Fruit fly (Drosophila melanogaster) whole organism, embryonic: Measurements from ENCODE around the gene CG17601.

Experiments
- Bdp1 ChIP-seq: fragments of 200-800 bp; sonication (Bioruptor generic); optimal IDR thresholded peaks from 3 replicates; lab custom pipeline; 2016; ENCODE audit warnings: missing biosample characterization, missing genetic modification characterization
- CG11085 ChIP-seq: fragments of 200-800 bp; sonication (Bioruptor generic); IDR thresholded peaks from 2 replicates; pipeline ENCODE4 v1.3.6; 2022; ENCODE audit warnings: missing biosample characterization, missing genetic modification characterization
- CG13624 ChIP-seq: fragments of 200-800 bp; sonication (Bioruptor generic); optimal IDR thresholded peaks from 2 replicates; lab custom pipeline; 2016; ENCODE audit warnings: missing biosample characterization, missing genetic modification characterization
- CG14014 ChIP-seq: fragments of 200-800 bp; sonication (Bioruptor generic); IDR thresholded peaks from 2 replicates; pipeline ENCODE4 v1.3.6; 2022; ENCODE audit warnings: missing biosample characterization, missing genetic modification characterization
- CG14441 ChIP-seq: fragments of 200-800 bp; sonication (Bioruptor generic); IDR thresholded peaks from 2 replicates; pipeline ENCODE4 v1.3.6; 2022; ENCODE audit warnings: missing biosample characterization, missing genetic modification characterization
- CG14860 ChIP-seq: fragments of 200-800 bp; sonication (Bioruptor generic); IDR thresholded peaks from 3 replicates; pipeline ENCODE4 v1.3.6; 2022; ENCODE audit warnings: missing biosample characterization, missing genetic modification characterization; ENCODE audit not compliant: partially characterized antibody
- CG15601 ChIP-seq: fragments of 200-800 bp; sonication (Bioruptor generic); optimal IDR thresholded peaks from 3 replicates; lab custom pipeline; 2019; ENCODE audit warnings: missing biosample characterization, mild to moderate bottlenecking, missing genetic modification characterization, moderate library complexity
- CG1647 ChIP-seq: fragments of 200-800 bp; sonication (Bioruptor generic); optimal IDR thresholded peaks from 3 replicates; lab custom pipeline; 2016; ENCODE audit warnings: missing biosample characterization, missing genetic modification characterization
- CG16863 ChIP-seq: fragments of 200-800 bp; sonication (Bioruptor generic); optimal IDR thresholded peaks from 3 replicates; lab custom pipeline; 2016; ENCODE audit warnings: missing biosample characterization, missing genetic modification characterization
- CG17361 ChIP-seq: fragments of 200-800 bp; sonication (Bioruptor generic); IDR thresholded peaks from 3 replicates; pipeline ENCODE4 v1.3.6; 2022; ENCODE audit warnings: missing biosample characterization, missing genetic modification characterization
- CG17612 ChIP-seq: fragments of 200-800 bp; sonication (Bioruptor generic); IDR thresholded peaks from 2 replicates; pipeline ENCODE4 v1.3.6; 2022; ENCODE audit warnings: missing biosample characterization, missing genetic modification characterization
- CG17802 ChIP-seq: fragments of 200-800 bp; sonication (Bioruptor generic); optimal IDR thresholded peaks from 2 replicates; lab custom pipeline; 2018; ENCODE audit warnings: missing biosample characterization, mild to moderate bottlenecking, missing genetic modification characterization, moderate library complexity
- CG18476 ChIP-seq: fragments of 200-800 bp; sonication (Bioruptor generic); optimal IDR thresholded peaks from 2 replicates; lab custom pipeline; 2016; ENCODE audit warnings: missing biosample characterization, mild to moderate bottlenecking, missing genetic modification characterization
- CG30431 ChIP-seq: fragments of 200-800 bp; sonication (Bioruptor generic); optimal IDR thresholded peaks from 2 replicates; lab custom pipeline; 2017; ENCODE audit warnings: missing biosample characterization, missing genetic modification characterization
- CG4360 ChIP-seq: fragments of 200-800 bp; sonication (Bioruptor generic); IDR thresholded peaks from 2 replicates; pipeline ENCODE4 v1.3.6; 2022; ENCODE audit warnings: missing biosample characterization, missing genetic modification characterization
- CG4424 ChIP-seq: fragments of 200-800 bp; sonication (Bioruptor generic); optimal IDR thresholded peaks from 3 replicates; lab custom pipeline; 2016; ENCODE audit warnings: missing biosample characterization, missing genetic modification characterization
- CG6654 ChIP-seq: fragments of 200-800 bp; sonication (Bioruptor generic); optimal IDR thresholded peaks from 2 replicates; lab custom pipeline; 2017; ENCODE audit warnings: missing biosample characterization, mild to moderate bottlenecking, missing genetic modification characterization
- CG8281 ChIP-seq: fragments of 200-800 bp; sonication (Bioruptor generic); optimal IDR thresholded peaks from 2 replicates; lab custom pipeline; 2018; ENCODE audit warnings: missing biosample characterization, mild to moderate bottlenecking, missing genetic modification characterization, moderate library complexity
- CG9215 ChIP-seq: fragments of 200-800 bp; sonication (Bioruptor generic); IDR thresholded peaks from 2 replicates; pipeline ENCODE4 v1.3.6; 2022; ENCODE audit warnings: missing biosample characterization, missing genetic modification characterization
- CoRest ChIP-seq: fragments of 200-800 bp; sonication (Bioruptor generic); optimal IDR thresholded peaks from 3 replicates; lab custom pipeline; 2018; ENCODE audit warnings: missing biosample characterization, mild to moderate bottlenecking, missing genetic modification characterization, moderate library complexity
- D ChIP-seq, 2 experiments: fragments of 200-800 bp in 1 of 2; fragments of >200 bp in 1 of 2; sonication (Bioruptor generic) in 1 of 2; optimal IDR thresholded peaks; 2 replicates in 1 of 2; 3 replicates in 1 of 2; lab custom pipeline; 2017; ENCODE audit warnings: mild to moderate bottlenecking in 1 of 2, missing biosample characterization in 1 of 2, missing genetic modification characterization in 1 of 2, missing genetic modification reagents in 1 of 2
- Eip74EF ChIP-seq, 2 experiments: fragments of 200-800 bp in 1 of 2; fragments of >200 bp in 1 of 2; sonication (Bioruptor generic) in 1 of 2; optimal IDR thresholded peaks; 2 replicates each; lab custom pipeline; 2017 to 2019; ENCODE audit warnings: missing biosample characterization in 2 of 2, missing genetic modification characterization in 2 of 2, mild to moderate bottlenecking in 1 of 2, moderate library complexity in 1 of 2
- HHEX ChIP-seq: fragments of 200-800 bp; sonication (Bioruptor generic); optimal IDR thresholded peaks from 3 replicates; lab custom pipeline; 2017; ENCODE audit warnings: missing biosample characterization, mild to moderate bottlenecking, missing genetic modification characterization, missing genetic modification reagents
- HLH54F ChIP-seq: fragments of 200-800 bp; sonication (Bioruptor generic); optimal IDR thresholded peaks from 3 replicates; lab custom pipeline; 2016; ENCODE audit warnings: missing biosample characterization, missing genetic modification characterization
- Hsf ChIP-seq: fragments of 200-800 bp; sonication (Bioruptor generic); optimal IDR thresholded peaks from 3 replicates; lab custom pipeline; 2016; ENCODE audit warnings: missing biosample characterization, missing genetic modification characterization
- Kr ChIP-seq: fragments of 200-800 bp; sonication (Bioruptor generic); optimal IDR thresholded peaks from 2 replicates; lab custom pipeline; 2017; ENCODE audit warnings: missing biosample characterization, mild to moderate bottlenecking, missing genetic modification characterization
- MBD-R2 ChIP-seq: fragments of 200-800 bp; sonication (Bioruptor generic); IDR thresholded peaks from 2 replicates; pipeline ENCODE4 v1.3.6; 2022; ENCODE audit warnings: missing biosample characterization, missing genetic modification characterization
- Mrtf ChIP-seq: fragments of 200-800 bp; sonication (Bioruptor generic); IDR thresholded peaks from 3 replicates; pipeline ENCODE4 v1.3.6; 2022; ENCODE audit warnings: missing biosample characterization, missing genetic modification characterization
- Nf-YC ChIP-seq: fragments of 200-800 bp; optimal IDR thresholded peaks from 3 replicates; lab custom pipeline; 2019; ENCODE audit warnings: missing biosample characterization, mild to moderate bottlenecking, missing genetic modification characterization, moderate library complexity
- Oli ChIP-seq: fragments of 200-800 bp; sonication (Bioruptor generic); optimal IDR thresholded peaks from 2 replicates; lab custom pipeline; 2018; ENCODE audit warnings: missing biosample characterization, mild to moderate bottlenecking, missing genetic modification characterization, moderate library complexity
- Sox100B ChIP-seq: fragments of 200-800 bp; sonication (Bioruptor generic); optimal IDR thresholded peaks from 3 replicates; lab custom pipeline; 2018; ENCODE audit warnings: missing biosample characterization, mild to moderate bottlenecking, missing genetic modification characterization
- Xbp1 ChIP-seq: fragments of 200-800 bp; sonication (Bioruptor generic); optimal IDR thresholded peaks from 3 replicates; lab custom pipeline; 2016; ENCODE audit warnings: missing biosample characterization, mild to moderate bottlenecking, missing genetic modification characterization
- Xrp1 ChIP-seq: fragments of 200-800 bp; sonication (Bioruptor generic); IDR thresholded peaks from 2 replicates; pipeline ENCODE4 v1.3.6; 2022; ENCODE audit warnings: missing biosample characterization, missing genetic modification characterization
- ato ChIP-seq: fragments of 200-800 bp; sonication (Bioruptor generic); IDR thresholded peaks from 2 replicates; pipeline ENCODE4 v1.3.6; 2022; ENCODE audit warnings: missing biosample characterization, missing genetic modification characterization; ENCODE audit not compliant: partially characterized antibody
- chif ChIP-seq, 2 experiments: fragments of 200-800 bp; sonication (Bioruptor generic); optimal IDR thresholded peaks; 3 replicates each; lab custom pipeline; 2016; ENCODE audit warnings: missing biosample characterization in 2 of 2, missing genetic modification characterization in 2 of 2
- danr ChIP-seq: fragments of 200-800 bp; sonication (Bioruptor generic); IDR thresholded peaks from 2 replicates; pipeline ENCODE4 v1.3.6; 2022; ENCODE audit warnings: missing biosample characterization, missing genetic modification characterization
- dmrt99B ChIP-seq: fragments of 200-800 bp; sonication (Bioruptor generic); optimal IDR thresholded peaks from 2 replicates; lab custom pipeline; 2018; ENCODE audit warnings: missing biosample characterization, mild to moderate bottlenecking, missing genetic modification characterization, moderate library complexity
- dysf ChIP-seq: fragments of 200-800 bp; sonication (Bioruptor generic); IDR thresholded peaks from 3 replicates; pipeline ENCODE4 v1.3.6; 2022; ENCODE audit warnings: missing biosample characterization, missing genetic modification characterization
- eyg ChIP-seq: fragments of 200-800 bp; sonication (Bioruptor generic); optimal IDR thresholded peaks from 3 replicates; lab custom pipeline; 2016; ENCODE audit warnings: missing biosample characterization, missing genetic modification characterization
- fd96Cb ChIP-seq: fragments of 200-800 bp; sonication (Bioruptor generic); optimal IDR thresholded peaks from 2 replicates; lab custom pipeline; 2018; ENCODE audit warnings: missing biosample characterization, mild to moderate bottlenecking, missing genetic modification characterization, moderate library complexity
- gem ChIP-seq: fragments of 200-800 bp; sonication (Bioruptor generic); optimal IDR thresholded peaks from 2 replicates; lab custom pipeline; 2019; ENCODE audit warnings: missing biosample characterization, mild to moderate bottlenecking, missing genetic modification characterization, moderate library complexity
- ind ChIP-seq: fragments of 200-800 bp; sonication (Bioruptor generic); optimal IDR thresholded peaks from 3 replicates; lab custom pipeline; 2016; ENCODE audit warnings: missing biosample characterization, missing genetic modification characterization
- nerfin-2 ChIP-seq: fragments of 200-800 bp; sonication (Bioruptor generic); IDR thresholded peaks from 2 replicates; pipeline ENCODE4 v1.3.6; 2022; ENCODE audit warnings: missing biosample characterization, missing genetic modification characterization; ENCODE audit not compliant: partially characterized antibody
- org-1 ChIP-seq: fragments of 200-800 bp; sonication (Bioruptor generic); optimal IDR thresholded peaks from 2 replicates; lab custom pipeline; 2017; ENCODE audit warnings: missing biosample characterization, missing genetic modification characterization
- ro ChIP-seq: fragments of 200-800 bp; sonication (Bioruptor generic); IDR thresholded peaks from 2 replicates; pipeline ENCODE4 v1.3.6; 2022; ENCODE audit warnings: missing biosample characterization, missing genetic modification characterization
- sens ChIP-seq: fragments of 200-800 bp; sonication (Bioruptor generic); peaks from one replicate; lab custom pipeline; 2016; ENCODE audit warnings: missing biosample characterization, missing genetic modification characterization
- sens-2 ChIP-seq: fragments of 200-800 bp; sonication (Bioruptor generic); IDR thresholded peaks from 2 replicates; pipeline ENCODE4 v1.3.6; 2022; ENCODE audit warnings: missing biosample characterization, missing genetic modification characterization
- slp2 ChIP-seq: fragments of 200-800 bp; sonication (Bioruptor generic); optimal IDR thresholded peaks from 2 replicates; lab custom pipeline; 2016; ENCODE audit warnings: missing biosample characterization, missing genetic modification characterization
- tna ChIP-seq: fragments of 200-800 bp; sonication (Bioruptor generic); IDR thresholded peaks from 2 replicates; pipeline ENCODE4 v1.3.6; 2022; ENCODE audit warnings: missing biosample characterization, missing genetic modification characterization; ENCODE audit not compliant: partially characterized antibody
- ttk ChIP-seq: fragments of 200-800 bp; sonication (Bioruptor generic); IDR thresholded peaks from 2 replicates; pipeline ENCODE4 v2.1.2; 2022; ENCODE audit warnings: missing biosample characterization, missing genetic modification characterization
- z ChIP-seq: fragments of 200-800 bp; sonication (Bioruptor generic); IDR thresholded peaks from 3 replicates; pipeline ENCODE4 v1.3.6; 2022; ENCODE audit warnings: missing biosample characterization, missing genetic modification characterization

CG17601 gene

DNA sequence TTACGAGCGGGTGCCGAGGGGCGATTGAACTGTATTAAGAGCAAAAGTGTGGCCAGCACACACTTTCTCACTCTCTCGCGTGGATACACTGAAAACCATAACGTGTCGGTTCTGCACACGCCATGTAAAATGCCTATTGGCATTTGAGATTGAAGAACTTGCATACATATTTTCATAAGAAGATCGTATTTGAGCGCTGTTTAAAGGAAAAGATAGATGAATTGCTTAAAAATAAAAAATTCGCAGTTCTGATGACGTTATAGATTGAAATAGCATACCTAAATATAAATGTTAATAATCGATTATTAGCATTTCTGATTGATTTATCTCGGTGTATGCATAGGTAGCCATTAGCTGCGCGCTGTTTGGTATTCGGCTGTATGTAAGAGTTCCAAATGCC, 37.8 kb upstream of the CG17601 start (continued):
- TF ChIP-seq CG30431 (peak; percentile 2), dmrt99B (tag; lab: Kevin White, UChicago) (peak; percentile 61), Mrtf (GFP tag; lab: Robert Waterston, UW) (0 out of 3 replicates have a peak, but pooled peaks have one; percentile 32), CG8281 (tag; lab: Kevin White, UChicago) (no peak), dysf (GFP tag; lab: Robert Waterston, UW) (peak; percentile 32; the same call in 2 of the 3 replicates), chif (GFP tag; optimal IDR thresholded peaks at IDR 0.05; lab: Kevin White, UChicago) (peak in 1 of 2 experiments; percentile 25), CoRest (tag; lab: Kevin White, UChicago) (peak; percentile 30), CG6654 (GFP tag; lab: Kevin White, UChicago) (peak; percentile 8), ro (no peak), CG18476 (GFP tag; lab: Kevin White, UChicago) (peak; percentile 4), CG13624 (no peak), fd96Cb (peak; percentile 34), Hsf (GFP tag; lab: Kevin White, UChicago) (peak; percentile 19), Eip74EF (GFP tag; optimal IDR thresholded peaks at IDR 0.05; lab: Kevin White, UChicago) (peak in 1 of 2 experiments; percentile 20), Oli (peak; percentile 50), Xbp1 (GFP tag; lab: Kevin White, UChicago) (peak; percentile 34), HHEX (GFP tag; lab: Kevin White, UChicago) (no peak), CG17361 (GFP tag; lab: Robert Waterston, UW) (peak; percentile 43; the same call in 1 of the 3 replicates), CG4360 (GFP tag; lab: Robert Waterston, UW) (no peak), org-1 (no peak), CG4424 (GFP tag; lab: Kevin White, UChicago) (peak; percentile 33)
- TF ChIP-seq, all 482 proteins: peak for 71

DNA sequence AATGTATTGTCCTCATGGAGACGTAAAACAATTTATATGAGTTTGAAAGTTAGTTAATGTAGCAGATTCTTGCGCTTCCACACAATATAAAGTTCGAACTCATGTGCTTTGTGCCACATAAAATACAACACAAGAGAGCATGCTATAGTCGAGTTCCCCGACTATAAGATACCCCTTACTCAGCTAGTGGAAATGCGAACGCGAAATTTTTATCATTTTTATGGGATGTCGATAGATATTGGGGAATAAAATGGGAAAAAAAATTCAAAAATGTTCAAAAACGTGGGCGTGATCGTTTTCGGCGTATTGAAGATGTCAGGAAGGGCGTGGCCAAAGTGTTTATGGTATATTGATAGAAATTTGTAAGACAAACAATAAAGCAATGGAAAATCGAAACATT, 36.1 kb upstream of the CG17601 start:
- TF ChIP-seq gem (tag; lab: Kevin White, UChicago) = no peak
- peak; percentile 40; the same call in 2 of the 3 replicates for TF ChIP-seq CG14860 (GFP tag; lab: Robert Waterston, UW)
- no peak for TF ChIP-seq Bdp1 (GFP tag; lab: Kevin White, UChicago)
- TF ChIP-seq tna (GFP tag; lab: Robert Waterston, UW) = peak; percentile 33; the same call in 1 of the 2 replicates
- TF ChIP-seq Xrp1 (GFP tag; lab: Robert Waterston, UW) = no peak
- TF ChIP-seq sens (GFP tag; lab: Kevin White, UChicago) = no peak
- no peak for TF ChIP-seq z (GFP tag; lab: Robert Waterston, UW)
- no peak for TF ChIP-seq ato
- TF ChIP-seq CG11085 (GFP tag; lab: Robert Waterston, UW) = no peak
- no peak for TF ChIP-seq MBD-R2
- TF ChIP-seq CG14014 (GFP tag; lab: Robert Waterston, UW) = no peak
- no peak for TF ChIP-seq ttk (GFP tag; lab: Robert Waterston, UW)
- TF ChIP-seq CG1647 (GFP tag; lab: Kevin White, UChicago) = no peak
- no peak for TF ChIP-seq CG14441
- no peak for TF ChIP-seq D (optimal IDR thresholded peaks at IDR 0.05; lab: Kevin White, UChicago)
- no peak for TF ChIP-seq D (GFP tag; optimal IDR thresholded peaks at IDR 0.05; lab: Kevin White, UChicago)
- TF ChIP-seq Sox100B (GFP tag; lab: Kevin White, UChicago) = no peak
- TF ChIP-seq sens-2 (GFP tag; lab: Robert Waterston, UW) = no peak
- TF ChIP-seq CG16863 (GFP tag; lab: Kevin White, UChicago) = no peak
- no peak for TF ChIP-seq CG17802
- TF ChIP-seq nerfin-2 = peak; percentile 62
- no peak for TF ChIP-seq CG17612 (GFP tag; lab: Robert Waterston, UW)
- no peak for TF ChIP-seq HLH54F (GFP tag; lab: Kevin White, UChicago)
- no peak for TF ChIP-seq CG9215 (GFP tag; lab: Robert Waterston, UW)
- TF ChIP-seq Nf-YC = no peak
- TF ChIP-seq danr (GFP tag; lab: Robert Waterston, UW) = no peak
- no peak for TF ChIP-seq CG15601 (tag; lab: Kevin White, UChicago)
- TF ChIP-seq Kr (GFP tag; lab: Kevin White, UChicago) = no peak
- no peak for TF ChIP-seq slp2 (GFP tag; lab: Kevin White, UChicago)
- TF ChIP-seq eyg = no peak
- TF ChIP-seq ind (GFP tag; lab: Kevin White, UChicago) = no peak
